Fruit fly (Drosophila melanogaster) whole organism, embryonic: Measurements from ENCODE around the gene Ldaf1.

Source experiments
- CG10366 ChIP-seq: fragments of 200-800 bp; sonication (Bioruptor generic); IDR thresholded peaks from 2 replicates; pipeline ENCODE4 v1.3.6; 2022; ENCODE audit warnings: missing biosample characterization, missing genetic modification characterization
- CG10543 ChIP-seq: fragments of 200-800 bp; sonication (Bioruptor generic); optimal IDR thresholded peaks from 3 replicates; lab custom pipeline; 2017; ENCODE audit warnings: missing biosample characterization, mild to moderate bottlenecking, missing genetic modification characterization, moderate library complexity
- CG11093 ChIP-seq: fragments of 200-800 bp; sonication (Bioruptor generic); IDR thresholded peaks from 3 replicates; pipeline ENCODE4 v1.3.6; 2022; ENCODE audit warnings: missing biosample characterization, missing genetic modification characterization
- CG12071 ChIP-seq: fragments of 200-800 bp; sonication (Bioruptor generic); optimal IDR thresholded peaks from 3 replicates; lab custom pipeline; 2018; ENCODE audit warnings: missing biosample characterization, mild to moderate bottlenecking, missing genetic modification characterization
- CG12155 ChIP-seq: fragments of 200-800 bp; sonication (Bioruptor generic); optimal IDR thresholded peaks from 3 replicates; lab custom pipeline; 2016; ENCODE audit warnings: missing biosample characterization, missing genetic modification characterization
- CG12236 ChIP-seq: fragments of 200-800 bp; sonication (Bioruptor generic); optimal IDR thresholded peaks from 2 replicates; lab custom pipeline; 2016; ENCODE audit warnings: missing biosample characterization, missing genetic modification characterization
- CG12659 ChIP-seq: fragments of 200-800 bp; sonication (Bioruptor generic); optimal IDR thresholded peaks from 3 replicates; lab custom pipeline; 2017; ENCODE audit warnings: mild to moderate bottlenecking, missing biosample characterization, missing genetic modification reagents, missing genetic modification characterization
- CG15011 ChIP-seq: fragments of 200-800 bp; sonication (Bioruptor generic); optimal IDR thresholded peaks from 3 replicates; lab custom pipeline; 2018; ENCODE audit warnings: missing biosample characterization, mild to moderate bottlenecking, missing genetic modification characterization
- CG1603 ChIP-seq: fragments of 200-800 bp; sonication (Bioruptor generic); optimal IDR thresholded peaks from 2 replicates; lab custom pipeline; 2019; ENCODE audit warnings: missing biosample characterization, mild to moderate bottlenecking, missing genetic modification characterization, moderate library complexity
- CG16779 ChIP-seq: fragments of 200-800 bp; sonication (Bioruptor generic); IDR thresholded peaks from 2 replicates; pipeline ENCODE4 v1.3.6; 2022; ENCODE audit warnings: missing biosample characterization, missing genetic modification characterization
- CG16815 ChIP-seq: fragments of 200-800 bp; sonication (Bioruptor generic); optimal IDR thresholded peaks from 3 replicates; lab custom pipeline; 2017; ENCODE audit warnings: missing biosample characterization, mild to moderate bottlenecking, missing genetic modification characterization
- CG18262 ChIP-seq: fragments of 200-800 bp; optimal IDR thresholded peaks from 3 replicates; lab custom pipeline; 2019; ENCODE audit warnings: missing biosample characterization, mild to moderate bottlenecking, missing genetic modification characterization, moderate library complexity
- CG18599 ChIP-seq: fragments of 200-800 bp; sonication (Bioruptor generic); optimal IDR thresholded peaks from 3 replicates; lab custom pipeline; 2017; ENCODE audit warnings: missing biosample characterization, missing genetic modification characterization, mild to moderate bottlenecking, moderate library complexity, missing genetic modification reagents
- CG2199 ChIP-seq: fragments of 200-800 bp; sonication (Bioruptor generic); IDR thresholded peaks from 3 replicates; pipeline ENCODE4 v1.3.6; 2022; ENCODE audit warnings: missing biosample characterization, missing genetic modification characterization
- CG31365 ChIP-seq: fragments of 200-800 bp; sonication (Bioruptor generic); optimal IDR thresholded peaks from 2 replicates; lab custom pipeline; 2018; ENCODE audit warnings: missing biosample characterization, mild to moderate bottlenecking, missing genetic modification characterization
- CG31388 ChIP-seq: fragments of 200-800 bp; sonication (Bioruptor generic); optimal IDR thresholded peaks from 2 replicates; lab custom pipeline; 2016; ENCODE audit warnings: missing biosample characterization, missing genetic modification characterization
- CG3407 ChIP-seq: fragments of 200-800 bp; sonication (Bioruptor generic); optimal IDR thresholded peaks from 2 replicates; lab custom pipeline; 2018; ENCODE audit warnings: missing biosample characterization, mild to moderate bottlenecking, missing genetic modification characterization
- CG6689 ChIP-seq: fragments of 200-800 bp; sonication (Bioruptor generic); IDR thresholded peaks from 2 replicates; pipeline ENCODE4 v1.3.6; 2022; ENCODE audit warnings: missing biosample characterization, missing genetic modification characterization
- CG7745 ChIP-seq: fragments of 200-800 bp; sonication (Bioruptor generic); optimal IDR thresholded peaks from 2 replicates; lab custom pipeline; 2018; ENCODE audit warnings: missing biosample characterization, mild to moderate bottlenecking, missing genetic modification characterization, moderate library complexity
- CG8388 ChIP-seq: fragments of 200-800 bp; sonication (Bioruptor generic); optimal IDR thresholded peaks from 2 replicates; lab custom pipeline; 2019; ENCODE audit warnings: missing biosample characterization, mild to moderate bottlenecking, missing genetic modification characterization, moderate library complexity
- CTCF ChIP-seq: fragments of 200-800 bp; sonication (Bioruptor generic); optimal IDR thresholded peaks from 2 replicates; lab custom pipeline; 2017; ENCODE audit warnings: missing biosample characterization, mild to moderate bottlenecking, missing genetic modification characterization, moderate library complexity
- Fer1 ChIP-seq: fragments of 200-800 bp; sonication (Bioruptor generic); optimal IDR thresholded peaks from 2 replicates; lab custom pipeline; 2017; ENCODE audit warnings: missing biosample characterization, mild to moderate bottlenecking, missing genetic modification characterization
- HLH3B ChIP-seq: fragments of 200-800 bp; sonication (Bioruptor generic); IDR thresholded peaks from 2 replicates; pipeline ENCODE4 v1.3.6; 2022; ENCODE audit warnings: missing biosample characterization, missing genetic modification characterization
- Lpt ChIP-seq: fragments of >200 bp; optimal IDR thresholded peaks from 2 replicates; lab custom pipeline; 2018; ENCODE audit warnings: missing biosample characterization, missing genetic modification characterization
- Max ChIP-seq: fragments of 200-800 bp; sonication (Bioruptor generic); optimal IDR thresholded peaks from 2 replicates; lab custom pipeline; 2016; ENCODE audit warnings: missing biosample characterization, mild to moderate bottlenecking, missing genetic modification characterization
- Opbp ChIP-seq: fragments of 200-800 bp; sonication (Bioruptor generic); IDR thresholded peaks from 3 replicates; pipeline ENCODE4 v1.3.6; 2022; ENCODE audit warnings: missing biosample characterization, missing genetic modification characterization; ENCODE audit not compliant: partially characterized antibody
- Rfx ChIP-seq: fragments of 200-800 bp; sonication (Bioruptor generic); IDR thresholded peaks from 2 replicates; pipeline ENCODE4 v1.3.6; 2022; ENCODE audit warnings: missing biosample characterization, missing genetic modification characterization
- Rx ChIP-seq: fragments of 200-800 bp; sonication (Bioruptor generic); IDR thresholded peaks from 2 replicates; pipeline ENCODE4 v1.3.6; 2022; ENCODE audit warnings: missing biosample characterization, missing genetic modification characterization
- Taf1 ChIP-seq: fragments of 200-800 bp; sonication (Bioruptor generic); IDR thresholded peaks from 2 replicates; pipeline ENCODE4 v1.3.6; 2022; ENCODE audit warnings: missing biosample characterization, missing genetic modification characterization
- Xbp1 ChIP-seq: fragments of 200-800 bp; sonication (Bioruptor generic); optimal IDR thresholded peaks from 3 replicates; lab custom pipeline; 2016; ENCODE audit warnings: missing biosample characterization, mild to moderate bottlenecking, missing genetic modification characterization
- Xrp1 ChIP-seq: fragments of 200-800 bp; sonication (Bioruptor generic); IDR thresholded peaks from 2 replicates; pipeline ENCODE4 v1.3.6; 2022; ENCODE audit warnings: missing biosample characterization, missing genetic modification characterization
- ab ChIP-seq: fragments of 200-800 bp; sonication (Bioruptor generic); optimal IDR thresholded peaks from 2 replicates; lab custom pipeline; 2016; ENCODE audit warnings: missing biosample characterization, missing genetic modification characterization
- aop ChIP-seq: fragments of 200-800 bp; sonication (Bioruptor generic); IDR thresholded peaks from 2 replicates; pipeline ENCODE4 v1.3.6; 2022; ENCODE audit warnings: missing biosample characterization, missing genetic modification characterization
- ap ChIP-seq: fragments of 200-800 bp; sonication (Bioruptor generic); IDR thresholded peaks from 2 replicates; pipeline ENCODE4 v1.3.6; 2022; ENCODE audit warnings: missing biosample characterization, missing genetic modification characterization
- chn ChIP-seq: fragments of 200-800 bp; sonication (Bioruptor generic); optimal IDR thresholded peaks from 2 replicates; lab custom pipeline; 2016; ENCODE audit warnings: missing biosample characterization, missing genetic modification characterization
- crol ChIP-seq: fragments of 200-800 bp; sonication (Bioruptor generic); IDR thresholded peaks from 2 replicates; pipeline ENCODE4 v1.3.6; 2022; ENCODE audit warnings: missing biosample characterization, missing genetic modification characterization
- danr ChIP-seq: fragments of 200-800 bp; sonication (Bioruptor generic); IDR thresholded peaks from 2 replicates; pipeline ENCODE4 v1.3.6; 2022; ENCODE audit warnings: missing biosample characterization, missing genetic modification characterization
- emc ChIP-seq: fragments of 200-800 bp; sonication (Bioruptor generic); optimal IDR thresholded peaks from 2 replicates; lab custom pipeline; 2016; ENCODE audit warnings: missing biosample characterization, missing genetic modification characterization
- gcm2 ChIP-seq: fragments of 200-800 bp; sonication (Bioruptor generic); optimal IDR thresholded peaks from 2 replicates; lab custom pipeline; 2016; ENCODE audit warnings: missing biosample characterization, missing genetic modification characterization
- hb ChIP-seq: fragments of 200-800 bp; sonication (Bioruptor generic); IDR thresholded peaks from 3 replicates; pipeline ENCODE4 v1.3.6; 2022; ENCODE audit warnings: missing biosample characterization, missing genetic modification characterization; ENCODE audit not compliant: partially characterized antibody
- jumu ChIP-seq: fragments of 200-800 bp; sonication (Bioruptor generic); optimal IDR thresholded peaks from 3 replicates; lab custom pipeline; 2016; ENCODE audit warnings: missing biosample characterization, missing genetic modification characterization
- knrl ChIP-seq: fragments of 200-800 bp; sonication (Bioruptor generic); IDR thresholded peaks from 3 replicates; pipeline ENCODE4 v1.3.6; 2022; ENCODE audit warnings: missing biosample characterization, missing genetic modification characterization; ENCODE audit not compliant: partially characterized antibody
- maf-S ChIP-seq: fragments of 200-800 bp; sonication (Bioruptor generic); optimal IDR thresholded peaks from 2 replicates; lab custom pipeline; 2016; ENCODE audit warnings: missing biosample characterization, missing genetic modification characterization
- p53 ChIP-seq: fragments of 200-800 bp; sonication (Bioruptor generic); optimal IDR thresholded peaks from 2 replicates; lab custom pipeline; 2016; ENCODE audit warnings: missing biosample characterization, missing genetic modification characterization
- pita ChIP-seq: fragments of 200-800 bp; sonication (Bioruptor generic); optimal IDR thresholded peaks from 2 replicates; lab custom pipeline; 2017; ENCODE audit warnings: missing biosample characterization, mild to moderate bottlenecking, missing genetic modification characterization
- ranshi ChIP-seq: fragments of 200-800 bp; sonication (Bioruptor generic); IDR thresholded peaks from 2 replicates; pipeline ENCODE4 v1.3.6; 2022; ENCODE audit warnings: missing biosample characterization, missing genetic modification characterization
- ro ChIP-seq: fragments of 200-800 bp; sonication (Bioruptor generic); IDR thresholded peaks from 2 replicates; pipeline ENCODE4 v1.3.6; 2022; ENCODE audit warnings: missing biosample characterization, missing genetic modification characterization
- sisA ChIP-seq: fragments of 200-800 bp; sonication (Bioruptor generic); IDR thresholded peaks from 2 replicates; pipeline ENCODE4 v1.3.6; 2022; ENCODE audit warnings: missing biosample characterization, missing genetic modification characterization
- stwl ChIP-seq: fragments of 200-800 bp; sonication (Bioruptor generic); optimal IDR thresholded peaks from 3 replicates; lab custom pipeline; 2018; ENCODE audit warnings: missing biosample characterization, mild to moderate bottlenecking, missing genetic modification characterization, moderate library complexity
- sug ChIP-seq: fragments of 200-800 bp; optimal IDR thresholded peaks from 2 replicates; lab custom pipeline; 2019; ENCODE audit warnings: missing biosample characterization, mild to moderate bottlenecking, missing genetic modification characterization, moderate library complexity
- tx ChIP-seq: fragments of 200-800 bp; sonication (Bioruptor generic); optimal IDR thresholded peaks from 2 replicates; lab custom pipeline; 2016; ENCODE audit warnings: missing biosample characterization, missing genetic modification characterization
- vfl ChIP-seq: fragments of 200-800 bp; sonication (Bioruptor generic); optimal IDR thresholded peaks from 2 replicates; lab custom pipeline; 2016; ENCODE audit warnings: missing biosample characterization, missing genetic modification characterization
- z ChIP-seq: fragments of 200-800 bp; sonication (Bioruptor generic); IDR thresholded peaks from 3 replicates; pipeline ENCODE4 v1.3.6; 2022; ENCODE audit warnings: missing biosample characterization, missing genetic modification characterization

Ldaf1 gene

dm6 chrX:1868586-1869111 is 33.1 kb downstream of the Ldaf1 start, which contains the start of the genes CG14803 and Pex5 (continued):
- TF ChIP-seq Rx (GFP tag; lab: Robert Waterston, UW) (no peak), CG15011 (GFP tag; lab: Kevin White, UChicago) (no peak), CG31365 (tag; lab: Kevin White, UChicago) (no peak), Xbp1 (no peak), sisA (no peak), ro (GFP tag; lab: Robert Waterston, UW) (no peak), pita (GFP tag; lab: Kevin White, UChicago) (no peak), CG1603 (tag; lab: Kevin White, UChicago) (no peak), Xrp1 (GFP tag; lab: Robert Waterston, UW) (no peak), hb (GFP tag; lab: Robert Waterston, UW) (peak; percentile 54; the same call in 2 of the 3 replicates), knrl (GFP tag; lab: Robert Waterston, UW) (peak; percentile 45; the same call in 2 of the 3 replicates), p53 (GFP tag; lab: Kevin White, UChicago) (no peak), Max (no peak), CG10366 (GFP tag; lab: Robert Waterston, UW) (no peak), CG3407 (GFP tag; lab: Kevin White, UChicago) (no peak), CG10543 (GFP tag; lab: Kevin White, UChicago) (no peak), CG7745 (tag; lab: Kevin White, UChicago) (no peak), maf-S (GFP tag; lab: Kevin White, UChicago) (no peak), CG16779 (no peak), tx (no peak), CG18262 (tag; lab: Kevin White, UChicago) (no peak), stwl (tag; lab: Kevin White, UChicago) (peak; percentile 82), ap (GFP tag; lab: Robert Waterston, UW) (no peak), CTCF (GFP tag; lab: Kevin White, UChicago) (no peak), z (no peak), CG12155 (GFP tag; lab: Kevin White, UChicago) (no peak), CG12236 (GFP tag; lab: Kevin White, UChicago) (no peak), HLH3B (GFP tag; lab: Robert Waterston, UW) (no peak), CG6689 (GFP tag; lab: Robert Waterston, UW) (no peak), CG31388 (no peak), CG12071 (GFP tag; lab: Kevin White, UChicago) (no peak), aop (no peak), Rfx (GFP tag; lab: Robert Waterston, UW) (peak; percentile 37; the same call in 1 of the 2 replicates), gcm2 (GFP tag; lab: Kevin White, UChicago) (no peak), CG2199 (GFP tag; lab: Robert Waterston, UW) (no peak), danr (no peak), Taf1 (GFP tag; lab: Robert Waterston, UW) (no peak), sug (peak; percentile 9), jumu (GFP tag; lab: Kevin White, UChicago) (no peak), Lpt (GFP tag; lab: Kevin White, UChicago) (no peak), CG18599 (GFP tag; lab: Kevin White, UChicago) (no peak), CG8388 (no peak), emc (no peak), ab (GFP tag; lab: Kevin White, UChicago) (no peak), Opbp (GFP tag; lab: Robert Waterston, UW) (peak; percentile 67; the same call in 2 of the 3 replicates), chn (GFP tag; lab: Kevin White, UChicago) (no peak), CG11093 (GFP tag; lab: Robert Waterston, UW) (no peak), Fer1 (GFP tag; lab: Kevin White, UChicago) (peak; percentile 33), CG12659 (GFP tag; lab: Kevin White, UChicago) (no peak), vfl (no peak), ranshi (no peak), CG16815 (GFP tag; lab: Kevin White, UChicago) (no peak), crol (GFP tag; lab: Robert Waterston, UW) (no peak)
